Fruit fly (Drosophila melanogaster) S2 (cell line): ENCODE measurements around the gene mus312.

Experiments used
- CG8478 ChIP-seq: fragments of >200 bp; optimal IDR thresholded peaks from 2 replicates; lab custom pipeline; 2018
- CTCF ChIP-seq, 2 experiments: fragments of >200 bp; optimal IDR thresholded peaks; 2 replicates each; lab custom pipeline; 2018

DNA sequence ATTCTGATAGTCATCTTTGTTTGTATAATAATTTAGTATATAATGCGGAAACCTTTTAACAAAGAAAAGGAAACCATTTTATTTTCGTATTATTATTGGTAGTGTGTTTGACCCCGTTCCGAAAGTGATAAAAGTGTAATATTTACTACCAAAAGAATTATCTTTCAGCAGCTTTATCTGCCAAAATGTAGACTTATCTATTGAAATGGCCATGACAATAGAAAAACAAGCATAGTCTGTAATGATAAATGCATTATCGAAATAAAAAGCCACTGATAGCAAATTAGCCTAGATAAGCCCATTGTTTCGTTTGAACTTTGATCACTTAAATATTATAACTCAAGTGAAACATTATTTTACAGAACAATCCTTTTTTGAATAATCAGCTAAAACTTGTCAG is 47.2 kb downstream of the mus312 start:
- TF ChIP-seq CG8478 (no peak), CTCF (optimal IDR thresholded peaks at IDR 0.05; lab: Kevin White, UChicago) (no peak)
